Worm (Caenorhabditis elegans): ENCODE results near the gene prx-10.

ce11 chrIII:5190671-5191174, 45.5 kb upstream of the prx-10 start, which contains the start of gene hira-1:
- no peak for TF ChIP-seq T22C8.4 (GFP tag; IDR thresholded peaks at IDR 0.05)
- no peak for TF ChIP-seq flt-1 (GFP tag; IDR thresholded peaks at IDR 0.05)
- TF ChIP-seq med-1 (GFP tag; optimal IDR thresholded peaks at IDR 0.05; ENCODE audit: insufficient read depth) = no peak
- TF ChIP-seq ztf-23 (GFP tag; IDR thresholded peaks at IDR 0.05) = no peak
- no peak for TF ChIP-seq klf-2 (GFP tag; conservative IDR thresholded peaks at IDR 0.05)
- no peak for TF ChIP-seq tab-1 (GFP tag; IDR thresholded peaks at IDR 0.05)

Measured in whole organism, midembryonic.